Worm (Caenorhabditis elegans): Measurements from ENCODE around the gene snu-66.

- TF ChIP-seq him-1 (tag; optimal IDR thresholded peaks at IDR 0.05): no peak
- no peak for TF ChIP-seq W03F9.2 (tag; optimal IDR thresholded peaks at IDR 0.05)
- TF ChIP-seq dao-5 (tag; optimal IDR thresholded peaks at IDR 0.05): no peak
Observed at ce11 chrV:7543728-7544127, 31.7 kb downstream of the snu-66 start.

Measured in whole organism, L4/young adult.